Worm (Caenorhabditis elegans) whole organism, L2 larva: Measurements from ENCODE around the gene K12B6.9.
A peak's percentile ranks its signal among the peaks of the same experiment; 100 is the strongest.

Experiments
- C34F6.9 ChIP-seq: fragments of 150-350 bp; optimal IDR thresholded peaks from 2 replicates; lab custom pipeline; 2014; ENCODE audit warnings: missing biosample characterization, missing genetic modification characterization
- F13H6.1 ChIP-seq: sonication (generic microtip); optimal IDR thresholded peaks from 2 replicates; lab custom pipeline; 2016; ENCODE audit warnings: missing genetic modification characterization, missing compliant biosample characterization
- R02D3.7 ChIP-seq: fragments of 150-350 bp; optimal IDR thresholded peaks from 2 replicates; lab custom pipeline; 2014; ENCODE audit warnings: missing biosample characterization, missing genetic modification characterization
- Y55F3AM.14 ChIP-seq: fragments of 200-800 bp; sonication (Bioruptor generic); optimal IDR thresholded peaks from 2 replicates; lab custom pipeline; 2018; ENCODE audit warnings: mild to moderate bottlenecking, missing genetic modification characterization, missing compliant biosample characterization
- alr-1 ChIP-seq: fragments of 150-350 bp; optimal IDR thresholded peaks from 2 replicates; lab custom pipeline; 2014; ENCODE audit warnings: missing biosample characterization, missing genetic modification characterization
- aly-2 ChIP-seq: fragments of 150-350 bp; optimal IDR thresholded peaks from 2 replicates; lab custom pipeline; 2014; ENCODE audit warnings: missing biosample characterization, missing genetic modification characterization
- ama-1 ChIP-seq: fragments of 150-350 bp; optimal IDR thresholded peaks from 2 replicates; lab custom pipeline; 2018; ENCODE audit warnings: inconsistent platforms
- blmp-1 ChIP-seq: sonication (generic microtip); optimal IDR thresholded peaks from 2 replicates; lab custom pipeline; 2017; ENCODE audit warnings: missing genetic modification characterization, mild to moderate bottlenecking, missing compliant biosample characterization, antibody characterized with exemption, moderate library complexity; ENCODE audit not compliant: insufficient read depth
- ceh-16 ChIP-seq: fragments of 150-350 bp; optimal IDR thresholded peaks from 2 replicates; lab custom pipeline; 2014; ENCODE audit warnings: missing biosample characterization, missing genetic modification characterization
- crh-2 ChIP-seq: sonication (generic microtip); optimal IDR thresholded peaks from 2 replicates; lab custom pipeline; 2017; ENCODE audit warnings: missing biosample characterization, missing genetic modification characterization
- dmd-4 ChIP-seq: sonication (generic microtip); optimal IDR thresholded peaks from 2 replicates; lab custom pipeline; 2017; ENCODE audit warnings: missing biosample characterization, missing genetic modification characterization
- elt-1 ChIP-seq: fragments of 150-350 bp; optimal IDR thresholded peaks from 2 replicates; lab custom pipeline; 2014; ENCODE audit warnings: missing biosample characterization, missing genetic modification characterization
- fos-1 ChIP-seq: fragments of 150-350 bp; optimal IDR thresholded peaks from 2 replicates; lab custom pipeline; 2014; ENCODE audit warnings: missing biosample characterization, missing genetic modification characterization
- gmeb-1 ChIP-seq: fragments of 150-350 bp; optimal IDR thresholded peaks from 2 replicates; lab custom pipeline; 2014; ENCODE audit warnings: missing biosample characterization, missing genetic modification characterization
- lin-11 ChIP-seq: fragments of 150-350 bp; sonication (generic microtip); optimal IDR thresholded peaks from 2 replicates; lab custom pipeline; 2014; ENCODE audit warnings: missing biosample characterization, missing genetic modification characterization, inconsistent platforms, mixed read lengths
- lin-13 ChIP-seq: fragments of 150-350 bp; optimal IDR thresholded peaks from 2 replicates; lab custom pipeline; 2014; ENCODE audit warnings: missing biosample characterization, missing genetic modification reagents, missing genetic modification characterization
- lin-39 ChIP-seq: fragments of 150-350 bp; optimal IDR thresholded peaks from 2 replicates; lab custom pipeline; 2014; ENCODE audit warnings: missing biosample characterization, missing genetic modification reagents, missing genetic modification characterization
- lsy-2 ChIP-seq, 2 experiments: fragments of 150-350 bp in 1 of 2; sonication (generic microtip) in 1 of 2; optimal IDR thresholded peaks; 2 replicates each; lab custom pipeline; 2014 to 2017; ENCODE audit warnings: missing biosample characterization in 2 of 2, missing genetic modification characterization in 2 of 2
- mab-5 ChIP-seq: fragments of 150-350 bp; optimal IDR thresholded peaks from 2 replicates; lab custom pipeline; 2014; ENCODE audit warnings: missing biosample characterization, missing genetic modification characterization
- mbf-1 ChIP-seq: sonication (generic microtip); optimal IDR thresholded peaks from 2 replicates; lab custom pipeline; 2017; ENCODE audit warnings: missing biosample characterization, missing genetic modification characterization
- mdl-1 ChIP-seq, 2 experiments: fragments of 150-350 bp in 1 of 2; sonication (generic microtip) in 1 of 2; optimal IDR thresholded peaks; 2 replicates each; lab custom pipeline; 2017; ENCODE audit warnings: missing biosample characterization in 2 of 2, missing genetic modification characterization in 2 of 2
- nhr-10 ChIP-seq: sonication (generic microtip); optimal IDR thresholded peaks from 2 replicates; lab custom pipeline; 2017; ENCODE audit warnings: missing biosample characterization, missing genetic modification characterization
- nhr-129 ChIP-seq: fragments of 150-350 bp; optimal IDR thresholded peaks from 2 replicates; lab custom pipeline; 2014; ENCODE audit warnings: missing biosample characterization, missing genetic modification characterization
- nhr-21 ChIP-seq: fragments of 150-350 bp; optimal IDR thresholded peaks from 2 replicates; lab custom pipeline; 2014; ENCODE audit warnings: missing biosample characterization, missing genetic modification characterization
- nhr-23 ChIP-seq: fragments of 150-350 bp; optimal IDR thresholded peaks from 2 replicates; lab custom pipeline; 2014; ENCODE audit warnings: missing biosample characterization, missing genetic modification reagents, missing genetic modification characterization
- nhr-237 ChIP-seq: fragments of 150-350 bp; optimal IDR thresholded peaks from 2 replicates; lab custom pipeline; 2014; ENCODE audit warnings: missing biosample characterization, missing genetic modification characterization
- nhr-25 ChIP-seq: fragments of 150-350 bp; sonication (generic microtip); optimal IDR thresholded peaks from 3 replicates; lab custom pipeline; 2014; ENCODE audit warnings: missing biosample characterization, missing genetic modification characterization
- sem-4 ChIP-seq: fragments of 150-350 bp; optimal IDR thresholded peaks from 2 replicates; lab custom pipeline; 2014; ENCODE audit warnings: missing biosample characterization, missing genetic modification reagents, missing genetic modification characterization
- sma-3 ChIP-seq: sonication (generic microtip); optimal IDR thresholded peaks from 2 replicates; lab custom pipeline; 2016; ENCODE audit warnings: missing genetic modification reagents, missing genetic modification characterization, missing compliant biosample characterization
- sma-9 ChIP-seq, 2 experiments: fragments of 150-350 bp in 1 of 2; sonication (generic microtip) in 1 of 2; optimal IDR thresholded peaks; 2 replicates each; lab custom pipeline; 2014 to 2016; ENCODE audit warnings: missing genetic modification characterization in 2 of 2, mild to moderate bottlenecking in 1 of 2, missing biosample characterization in 1 of 2, missing compliant biosample characterization in 1 of 2, missing genetic modification reagents in 1 of 2, moderate library complexity in 1 of 2
- snpc-4 ChIP-seq: fragments of 150-350 bp; optimal IDR thresholded peaks from 2 replicates; lab custom pipeline; 2014; ENCODE audit warnings: missing biosample characterization, missing genetic modification characterization
- unc-55 ChIP-seq: fragments of 150-350 bp; sonication (generic microtip); optimal IDR thresholded peaks from 3 replicates; lab custom pipeline; 2014; ENCODE audit warnings: missing biosample characterization, missing genetic modification reagents, missing genetic modification characterization
- unc-62 ChIP-seq: fragments of 150-350 bp; optimal IDR thresholded peaks from 2 replicates; lab custom pipeline; 2014; ENCODE audit warnings: missing biosample characterization, missing genetic modification reagents, missing genetic modification characterization
- ztf-11 ChIP-seq: sonication (generic microtip); optimal IDR thresholded peaks from 2 replicates; lab custom pipeline; 2017; ENCODE audit warnings: missing biosample characterization, missing genetic modification characterization
- ztf-4 ChIP-seq: fragments of 150-350 bp; optimal IDR thresholded peaks from 2 replicates; lab custom pipeline; 2014; ENCODE audit warnings: missing biosample characterization, missing genetic modification characterization

Gene K12B6.9

DNA sequence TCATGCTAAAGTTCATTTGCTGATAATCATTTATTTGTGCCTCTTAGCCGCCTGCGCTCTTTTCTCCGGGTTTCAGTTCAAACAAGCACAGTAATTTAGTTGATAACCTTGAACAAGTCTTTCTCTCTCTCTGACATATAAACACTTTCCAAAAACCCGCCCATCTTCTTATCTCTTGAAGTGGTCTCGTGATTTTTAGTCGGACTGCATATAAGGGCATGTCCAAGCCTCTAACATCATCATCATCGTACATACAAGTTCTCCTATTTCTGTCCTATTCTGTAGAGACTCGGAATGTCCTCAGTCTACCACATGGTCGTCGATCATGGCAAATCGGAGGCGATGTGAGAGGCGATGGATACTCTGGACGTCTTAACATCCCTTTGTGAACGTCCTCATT lies 16.3 kb downstream of the K12B6.9 start, which contains the start of gene F31F7.1 (continued):
- no peak for TF ChIP-seq lin-39 (tag; lab: Kevin White, UChicago)
- TF ChIP-seq F13H6.1 (tag; lab: Kevin White, UChicago), result peak; percentile 72
- TF ChIP-seq Y55F3AM.14 (GFP tag; lab: Kevin White, UChicago), result no peak
- no peak for TF ChIP-seq dmd-4
- peak; percentile 94 for TF ChIP-seq sma-9 (GFP tag; optimal IDR thresholded peaks at IDR 0.05; lab: Kevin White, UChicago)
- TF ChIP-seq sma-9 (tag; optimal IDR thresholded peaks at IDR 0.05; lab: Kevin White, UChicago), result no peak
- TF ChIP-seq R02D3.7, result no peak
- no peak for TF ChIP-seq ztf-11 (tag; lab: Kevin White, UChicago)
- TF ChIP-seq sma-3 (GFP tag; lab: Kevin White, UChicago), result peak; percentile 84
- peak in 1 of 2 experiments; percentile 67 for TF ChIP-seq mdl-1 (tag; optimal IDR thresholded peaks at IDR 0.05; lab: Kevin White, UChicago)
- no peak for TF ChIP-seq C34F6.9 (tag; lab: Kevin White, UChicago)
- peak; percentile 70 for TF ChIP-seq gmeb-1 (tag; lab: Kevin White, UChicago)
- no peak for TF ChIP-seq lin-13
- TF ChIP-seq ztf-4 (tag; lab: Kevin White, UChicago), result no peak
- peak; percentile 62 for TF ChIP-seq ama-1 (lab: Kevin White, UChicago)
- TF ChIP-seq unc-55 (GFP tag; lab: Kevin White, UChicago), result no peak
- no peak for TF ChIP-seq snpc-4 (tag; lab: Kevin White, UChicago)
- TF ChIP-seq mbf-1, result no peak
- TF ChIP-seq ceh-16 (tag; lab: Kevin White, UChicago), result no peak
- TF ChIP-seq crh-2 (tag; lab: Kevin White, UChicago), result peak; percentile 73
- no peak for TF ChIP-seq mab-5
- no peak for TF ChIP-seq nhr-10
- TF ChIP-seq unc-62 (GFP tag; lab: Kevin White, UChicago), result no peak
- peak; percentile 67 for TF ChIP-seq blmp-1 (tag; lab: Kevin White, UChicago)
- peak; percentile 85 for TF ChIP-seq nhr-21 (tag; lab: Kevin White, UChicago)
- TF ChIP-seq nhr-237 (tag; lab: Kevin White, UChicago), result no peak
- no peak for TF ChIP-seq alr-1 (tag; lab: Kevin White, UChicago)
- no peak for TF ChIP-seq elt-1
- no peak for TF ChIP-seq nhr-23 (tag; lab: Kevin White, UChicago)
- TF ChIP-seq nhr-25 (tag; lab: Kevin White, UChicago), result peak; percentile 68

- TF ChIP-seq ztf-4 (tag; lab: Kevin White, UChicago), result no peak
- TF ChIP-seq snpc-4 (tag; lab: Kevin White, UChicago), result no peak
- no peak for TF ChIP-seq unc-55 (GFP tag; lab: Kevin White, UChicago)
- TF ChIP-seq sma-3 (GFP tag; lab: Kevin White, UChicago), result peak; percentile 67
- TF ChIP-seq gmeb-1 (tag; lab: Kevin White, UChicago), result peak; percentile 50
- peak; percentile 89 for TF ChIP-seq fos-1 (tag; lab: Kevin White, UChicago)
- no peak for TF ChIP-seq elt-1
- TF ChIP-seq sma-9 (GFP tag; optimal IDR thresholded peaks at IDR 0.05; lab: Kevin White, UChicago), result peak; percentile 87
- no peak for TF ChIP-seq sma-9 (tag; optimal IDR thresholded peaks at IDR 0.05; lab: Kevin White, UChicago)
- no peak for TF ChIP-seq ama-1 (lab: Kevin White, UChicago)
- peak; percentile 42 for TF ChIP-seq Y55F3AM.14 (GFP tag; lab: Kevin White, UChicago)
- peak; percentile 12 for TF ChIP-seq F13H6.1 (tag; lab: Kevin White, UChicago)
- TF ChIP-seq nhr-25 (tag; lab: Kevin White, UChicago), result peak; percentile 52
- peak; percentile 18 for TF ChIP-seq blmp-1 (tag; lab: Kevin White, UChicago)
- peak; percentile 80 for TF ChIP-seq crh-2 (tag; lab: Kevin White, UChicago)
- no peak for TF ChIP-seq nhr-237 (tag; lab: Kevin White, UChicago)
- no peak for TF ChIP-seq ceh-16 (tag; lab: Kevin White, UChicago)
- peak in 1 of 2 experiments; percentile 21 for TF ChIP-seq lsy-2 (tag; optimal IDR thresholded peaks at IDR 0.05; lab: Kevin White, UChicago)
- peak; percentile 69 for TF ChIP-seq nhr-21 (tag; lab: Kevin White, UChicago)
- TF ChIP-seq mdl-1 (tag; optimal IDR thresholded peaks at IDR 0.05; lab: Kevin White, UChicago), result peak in 1 of 2 experiments; percentile 38
Observed at ce11 chrV:6275209-6275608, 17.3 kb downstream of the K12B6.9 start.

ce11 chrV:6270552-6270951 lies 21.9 kb downstream of the K12B6.9 start, which contains the start of gene F31F7.2:
TSS of gene F31F7.2 (plus strand) at chrV:6270852.
- no peak for TF ChIP-seq dmd-4
- TF ChIP-seq ztf-11 (tag; lab: Kevin White, UChicago), result no peak
- no peak for TF ChIP-seq Y55F3AM.14 (GFP tag; lab: Kevin White, UChicago)
- no peak for TF ChIP-seq sma-3 (GFP tag; lab: Kevin White, UChicago)
- no peak for TF ChIP-seq nhr-129 (tag; lab: Kevin White, UChicago)
- TF ChIP-seq lin-13, result no peak

ce11 chrV:6270097-6270496 lies 22.4 kb downstream of the K12B6.9 start:
- TF ChIP-seq ztf-4 (tag; lab: Kevin White, UChicago) (no peak), fos-1 (tag; lab: Kevin White, UChicago) (no peak), unc-55 (GFP tag; lab: Kevin White, UChicago) (no peak), lin-11 (no peak), nhr-129 (tag; lab: Kevin White, UChicago) (peak; percentile 43), F13H6.1 (tag; lab: Kevin White, UChicago) (peak; percentile 42), mab-5 (peak; percentile 18), sem-4 (tag; lab: Kevin White, UChicago) (no peak), ztf-11 (tag; lab: Kevin White, UChicago) (no peak), sma-9 (GFP tag; optimal IDR thresholded peaks at IDR 0.05; lab: Kevin White, UChicago) (peak; percentile 4), sma-9 (tag; optimal IDR thresholded peaks at IDR 0.05; lab: Kevin White, UChicago) (no peak), C34F6.9 (tag; lab: Kevin White, UChicago) (peak; percentile 16), aly-2 (no peak), alr-1 (tag; lab: Kevin White, UChicago) (no peak)
